Comparison of ENCODE assay signal across 1 fruit fly cellular context in the genomic region with DNA sequence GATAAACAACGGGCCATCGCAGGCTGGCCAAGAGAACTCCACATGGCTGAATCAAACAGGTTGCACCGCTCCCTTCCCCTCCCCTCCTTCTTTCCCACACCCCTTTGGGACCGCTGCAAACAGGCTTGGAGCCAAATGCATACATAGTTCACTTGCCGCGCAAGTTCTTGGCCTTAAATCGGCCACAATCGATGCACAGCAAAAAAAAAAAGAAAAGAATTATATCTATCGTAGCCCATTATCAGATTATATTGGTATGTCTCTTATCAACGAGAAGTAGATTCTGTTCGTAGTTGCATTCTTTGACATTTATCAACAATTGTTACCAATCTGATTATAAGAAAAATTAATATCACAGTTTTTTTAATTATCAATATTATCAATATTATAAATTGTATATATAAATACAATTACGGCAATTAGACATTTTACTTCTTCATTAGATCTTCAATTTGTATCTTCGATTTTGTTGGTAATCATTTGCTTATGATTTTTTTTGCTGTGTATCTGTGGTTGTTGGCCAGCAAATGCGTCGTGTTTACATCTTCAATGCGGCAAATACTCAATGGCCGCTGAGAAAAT.
TF ChIP-seq lines count a peak whose summit lies in the region.

No protein-coding gene starts in this region.

TF ChIP-seq in whole organism, embryonic, 481 proteins besides CTCF, POLR2A, EP300 and RAD21 (continued from another document and continues in another):
- TF ChIP-seq PHDP (tag; optimal IDR thresholded peaks at IDR 0.05; lab: Kevin White, UChicago) = peak; percentile 64
- no peak for TF ChIP-seq CG12744 (GFP tag; optimal IDR thresholded peaks at IDR 0.05; lab: Kevin White, UChicago)
- no peak for TF ChIP-seq CG12942 (GFP tag; optimal IDR thresholded peaks at IDR 0.05; lab: Kevin White, UChicago)
- peak; percentile 36 for TF ChIP-seq oc (tag; optimal IDR thresholded peaks at IDR 0.05; lab: Kevin White, UChicago)
- no peak for TF ChIP-seq toy (GFP tag; IDR thresholded peaks at IDR 0.05; lab: Robert Waterston, UW)
- no peak for TF ChIP-seq wdn (GFP tag; IDR thresholded peaks at IDR 0.05; lab: Robert Waterston, UW)
- peak; percentile 85 for TF ChIP-seq CG31441 (GFP tag; IDR thresholded peaks at IDR 0.05; lab: Robert Waterston, UW)
- TF ChIP-seq CkIIα-i1 (GFP tag; IDR thresholded peaks at IDR 0.05; lab: Robert Waterston, UW) = no peak
- no peak for TF ChIP-seq Ets97D (GFP tag; optimal IDR thresholded peaks at IDR 0.05; lab: Kevin White, UChicago)
- no peak for TF ChIP-seq CG11723 (GFP tag; optimal IDR thresholded peaks at IDR 0.05; lab: Kevin White, UChicago)
- TF ChIP-seq Gug (GFP tag; IDR thresholded peaks at IDR 0.05; lab: Robert Waterston, UW) = no peak
- no peak for TF ChIP-seq CG1792 (GFP tag; optimal IDR thresholded peaks at IDR 0.05; lab: Kevin White, UChicago)
- no peak for TF ChIP-seq gcm (GFP tag; optimal IDR thresholded peaks at IDR 0.05; lab: Kevin White, UChicago)
- TF ChIP-seq CG12391 (tag; optimal IDR thresholded peaks at IDR 0.05; lab: Kevin White, UChicago) = peak; percentile 66
- peak; percentile 20; the same call in 1 of the 2 replicates for TF ChIP-seq lmd (GFP tag; IDR thresholded peaks at IDR 0.05; lab: Robert Waterston, UW)
- TF ChIP-seq Dp (GFP tag; optimal IDR thresholded peaks at IDR 0.05; lab: Kevin White, UChicago) = no peak
- 0 out of 2 replicates have a peak, but pooled peaks have one; percentile 51 for TF ChIP-seq CG6689 (GFP tag; IDR thresholded peaks at IDR 0.05; lab: Robert Waterston, UW)
- peak; percentile 14 for TF ChIP-seq CG10147 (GFP tag; optimal IDR thresholded peaks at IDR 0.05; lab: Kevin White, UChicago)
- no peak for TF ChIP-seq sr (GFP tag; IDR thresholded peaks at IDR 0.05; lab: Robert Waterston, UW)
- TF ChIP-seq ci (GFP tag; IDR thresholded peaks at IDR 0.05; lab: Robert Waterston, UW) = no peak
- TF ChIP-seq da (GFP tag; optimal IDR thresholded peaks at IDR 0.05; lab: Kevin White, UChicago) = no peak
- no peak for TF ChIP-seq cas (GFP tag; IDR thresholded peaks at IDR 0.05; lab: Robert Waterston, UW)
- TF ChIP-seq CG33557 (GFP tag; optimal IDR thresholded peaks at IDR 0.05; lab: Kevin White, UChicago) = peak; percentile 60
- TF ChIP-seq Tbp (GFP tag; optimal IDR thresholded peaks at IDR 0.05; lab: Kevin White, UChicago) = no peak
- no peak for TF ChIP-seq pita (GFP tag; optimal IDR thresholded peaks at IDR 0.05; lab: Kevin White, UChicago)
- no peak for TF ChIP-seq chinmo (GFP tag; IDR thresholded peaks at IDR 0.05; lab: Robert Waterston, UW; ENCODE audit: partially characterized antibody)
- TF ChIP-seq Nf-YA (GFP tag; IDR thresholded peaks at IDR 0.05; lab: Robert Waterston, UW) = no peak
- TF ChIP-seq bbx (GFP tag; IDR thresholded peaks at IDR 0.05; lab: Robert Waterston, UW; ENCODE audit: partially characterized antibody) = no peak
- peak; percentile 40; the same call in 1 of the 3 replicates for TF ChIP-seq tgo (GFP tag; IDR thresholded peaks at IDR 0.05; lab: Robert Waterston, UW)
- no peak for TF ChIP-seq CG1529 (GFP tag; optimal IDR thresholded peaks at IDR 0.05; lab: Kevin White, UChicago)
- TF ChIP-seq nerfin-1 (tag; optimal IDR thresholded peaks at IDR 0.05; lab: Kevin White, UChicago) = no peak
- no peak for TF ChIP-seq CG11696 (GFP tag; IDR thresholded peaks at IDR 0.05; lab: Robert Waterston, UW)
- no peak for TF ChIP-seq Awh (GFP tag; IDR thresholded peaks at IDR 0.05; lab: Robert Waterston, UW)
- TF ChIP-seq Gsc (GFP tag; IDR thresholded peaks at IDR 0.05; lab: Robert Waterston, UW) = no peak
- no peak for TF ChIP-seq CG6175 (GFP tag; IDR thresholded peaks at IDR 0.05; lab: Robert Waterston, UW)
- TF ChIP-seq disco-r (GFP tag; optimal IDR thresholded peaks at IDR 0.05; lab: Kevin White, UChicago) = no peak
- TF ChIP-seq CG3847 (GFP tag; IDR thresholded peaks at IDR 0.05; lab: Robert Waterston, UW) = no peak
- no peak for TF ChIP-seq ftz-f1 (GFP tag; optimal IDR thresholded peaks at IDR 0.05; lab: Kevin White, UChicago)
- no peak for TF ChIP-seq Hr39 (optimal IDR thresholded peaks at IDR 0.05; lab: Kevin White, UChicago)
- no peak for TF ChIP-seq dan (GFP tag; IDR thresholded peaks at IDR 0.05; lab: Robert Waterston, UW)
- peak in 1 of 2 experiments; percentile 29 for TF ChIP-seq Hr78 (GFP tag; optimal IDR thresholded peaks at IDR 0.05; lab: Kevin White, UChicago)
- TF ChIP-seq Poxn (GFP tag; IDR thresholded peaks at IDR 0.05; lab: Robert Waterston, UW) = no peak
- no peak for TF ChIP-seq CG10959 (GFP tag; IDR thresholded peaks at IDR 0.05; lab: Robert Waterston, UW)
- TF ChIP-seq Ravus (GFP tag; IDR thresholded peaks at IDR 0.05; lab: Robert Waterston, UW) = no peak
- peak; percentile 28 for TF ChIP-seq CG3407 (GFP tag; optimal IDR thresholded peaks at IDR 0.05; lab: Kevin White, UChicago)
- peak; percentile 52 for TF ChIP-seq Asciz (GFP tag; optimal IDR thresholded peaks at IDR 0.05; lab: Kevin White, UChicago)
- TF ChIP-seq CHES-1-like (GFP tag; optimal IDR thresholded peaks at IDR 0.05; lab: Kevin White, UChicago) = no peak
- peak; percentile 70 for TF ChIP-seq Sox100B (GFP tag; optimal IDR thresholded peaks at IDR 0.05; lab: Kevin White, UChicago)
- TF ChIP-seq D19B (GFP tag; optimal IDR thresholded peaks at IDR 0.05; lab: Kevin White, UChicago) = no peak
- no peak for TF ChIP-seq CG17328 (GFP tag; IDR thresholded peaks at IDR 0.05; lab: Robert Waterston, UW)
- no peak for TF ChIP-seq CG2889 (GFP tag; IDR thresholded peaks at IDR 0.05; lab: Robert Waterston, UW)
- no peak for TF ChIP-seq ac (GFP tag; optimal IDR thresholded peaks at IDR 0.05; lab: Kevin White, UChicago)
- no peak for TF ChIP-seq usp (GFP tag; optimal IDR thresholded peaks at IDR 0.05; lab: Kevin White, UChicago)
- no peak for TF ChIP-seq CG14014 (GFP tag; IDR thresholded peaks at IDR 0.05; lab: Robert Waterston, UW)
- TF ChIP-seq CG11085 (GFP tag; IDR thresholded peaks at IDR 0.05; lab: Robert Waterston, UW) = no peak
- no peak for TF ChIP-seq CG13287 (GFP tag; IDR thresholded peaks at IDR 0.05; lab: Robert Waterston, UW; ENCODE audit: partially characterized antibody)
- no peak for TF ChIP-seq cg (GFP tag; optimal IDR thresholded peaks at IDR 0.05; lab: Kevin White, UChicago)
- TF ChIP-seq CG17186 (GFP tag; optimal IDR thresholded peaks at IDR 0.05; lab: Kevin White, UChicago) = no peak
- TF ChIP-seq CG2202 (tag; optimal IDR thresholded peaks at IDR 0.05; lab: Kevin White, UChicago) = peak; percentile 55
- TF ChIP-seq H2.0 (GFP tag; IDR thresholded peaks at IDR 0.05; lab: Robert Waterston, UW) = no peak
- TF ChIP-seq Opbp (GFP tag; IDR thresholded peaks at IDR 0.05; lab: Robert Waterston, UW; ENCODE audit: partially characterized antibody) = no peak
- TF ChIP-seq fd96Cb (tag; optimal IDR thresholded peaks at IDR 0.05; lab: Kevin White, UChicago) = peak; percentile 65
- TF ChIP-seq crp (GFP tag; optimal IDR thresholded peaks at IDR 0.05; lab: Kevin White, UChicago) = no peak
- TF ChIP-seq CG10267 (tag; optimal IDR thresholded peaks at IDR 0.05; lab: Kevin White, UChicago) = peak; percentile 65
- no peak for TF ChIP-seq tx (GFP tag; optimal IDR thresholded peaks at IDR 0.05; lab: Kevin White, UChicago)
- no peak for TF ChIP-seq nau (GFP tag; optimal IDR thresholded peaks at IDR 0.05; lab: Kevin White, UChicago)
- TF ChIP-seq Six4 (GFP tag; optimal IDR thresholded peaks at IDR 0.05; lab: Kevin White, UChicago) = peak; percentile 33
- no peak for TF ChIP-seq onecut (GFP tag; IDR thresholded peaks at IDR 0.05; lab: Robert Waterston, UW)
- TF ChIP-seq CG1602 (GFP tag; optimal IDR thresholded peaks at IDR 0.05; lab: Kevin White, UChicago) = peak; percentile 30
- TF ChIP-seq lab (GFP tag; optimal IDR thresholded peaks at IDR 0.05; lab: Kevin White, UChicago) = no peak
- TF ChIP-seq CG17385 (GFP tag; optimal IDR thresholded peaks at IDR 0.05; lab: Kevin White, UChicago) = peak; percentile 48
- TF ChIP-seq CG6765 (GFP tag; optimal IDR thresholded peaks at IDR 0.05; lab: Kevin White, UChicago) = no peak
- TF ChIP-seq CG12155 (GFP tag; optimal IDR thresholded peaks at IDR 0.05; lab: Kevin White, UChicago) = no peak
- TF ChIP-seq CG17359 (tag; optimal IDR thresholded peaks at IDR 0.05; lab: Kevin White, UChicago) = peak; percentile 20
- no peak for TF ChIP-seq Hey (tag; optimal IDR thresholded peaks at IDR 0.05; lab: Kevin White, UChicago)
- no peak for TF ChIP-seq CG10462 (GFP tag; optimal IDR thresholded peaks at IDR 0.05; lab: Kevin White, UChicago)
- no peak for TF ChIP-seq CG14965 (GFP tag; optimal IDR thresholded peaks at IDR 0.05; lab: Kevin White, UChicago; ENCODE audit: borderline replicate concordance)
- TF ChIP-seq klu (GFP tag; IDR thresholded peaks at IDR 0.05; lab: Robert Waterston, UW) = no peak
- no peak for TF ChIP-seq cad (GFP tag; optimal IDR thresholded peaks at IDR 0.05; lab: Kevin White, UChicago)
- TF ChIP-seq MBD-R2 (GFP tag; IDR thresholded peaks at IDR 0.05; lab: Robert Waterston, UW) = no peak
- no peak for TF ChIP-seq so (GFP tag; IDR thresholded peaks at IDR 0.05; lab: Robert Waterston, UW)
- no peak for TF ChIP-seq CG1024 (GFP tag; IDR thresholded peaks at IDR 0.05; lab: Robert Waterston, UW)
- peak; percentile 52 for TF ChIP-seq unpg (GFP tag; optimal IDR thresholded peaks at IDR 0.05; lab: Kevin White, UChicago)
- TF ChIP-seq Mad (GFP tag; optimal IDR thresholded peaks at IDR 0.05; lab: Kevin White, UChicago) = no peak
- peak; percentile 13; the same call in 1 of the 2 replicates for TF ChIP-seq CG32767 (GFP tag; IDR thresholded peaks at IDR 0.05; lab: Robert Waterston, UW)
- TF ChIP-seq bsh (GFP tag; optimal IDR thresholded peaks at IDR 0.05; lab: Kevin White, UChicago) = peak in 1 of 2 experiments; percentile 81
- no peak for TF ChIP-seq CG7271 (tag; optimal IDR thresholded peaks at IDR 0.05; lab: Kevin White, UChicago)
- peak; percentile 68 for TF ChIP-seq dmrt99B (tag; optimal IDR thresholded peaks at IDR 0.05; lab: Kevin White, UChicago)
- no peak for TF ChIP-seq MESR4 (GFP tag; optimal IDR thresholded peaks at IDR 0.05; lab: Kevin White, UChicago)
- no peak for TF ChIP-seq Dbx (GFP tag; IDR thresholded peaks at IDR 0.05; lab: Robert Waterston, UW)
- peak; percentile 39; the same call in 1 of the 2 replicates for TF ChIP-seq Drgx (GFP tag; IDR thresholded peaks at IDR 0.05; lab: Robert Waterston, UW)
- TF ChIP-seq fd102C (GFP tag; optimal IDR thresholded peaks at IDR 0.05; lab: Kevin White, UChicago) = no peak
- no peak for TF ChIP-seq chm (GFP tag; IDR thresholded peaks at IDR 0.05; lab: Robert Waterston, UW)
- TF ChIP-seq phol (tag; optimal IDR thresholded peaks at IDR 0.05; lab: Kevin White, UChicago) = peak; percentile 79
- TF ChIP-seq pnt (GFP tag; optimal IDR thresholded peaks at IDR 0.05; lab: Kevin White, UChicago) = no peak
- TF ChIP-seq Rfx (GFP tag; IDR thresholded peaks at IDR 0.05; lab: Robert Waterston, UW) = no peak
- TF ChIP-seq Adf1 (GFP tag; IDR thresholded peaks at IDR 0.05; lab: Robert Waterston, UW) = no peak
- TF ChIP-seq kah (GFP tag; optimal IDR thresholded peaks at IDR 0.05; lab: Kevin White, UChicago) = peak; percentile 5
- TF ChIP-seq HHEX (GFP tag; optimal IDR thresholded peaks at IDR 0.05; lab: Kevin White, UChicago) = no peak
- no peak for TF ChIP-seq Xrp1 (GFP tag; IDR thresholded peaks at IDR 0.05; lab: Robert Waterston, UW)
- TF ChIP-seq gt (GFP tag; IDR thresholded peaks at IDR 0.05; lab: Robert Waterston, UW) = no peak
- no peak for TF ChIP-seq B-H2 (GFP tag; optimal IDR thresholded peaks at IDR 0.05; lab: Kevin White, UChicago)
- no peak for TF ChIP-seq CrebB (tag; optimal IDR thresholded peaks at IDR 0.05; lab: Kevin White, UChicago)
- TF ChIP-seq CG11695 (GFP tag; IDR thresholded peaks at IDR 0.05; lab: Robert Waterston, UW) = no peak
- TF ChIP-seq br (optimal IDR thresholded peaks at IDR 0.05; lab: Kevin White, UChicago) = no peak
- no peak for TF ChIP-seq slou (GFP tag; optimal IDR thresholded peaks at IDR 0.05; lab: Kevin White, UChicago)
- peak; percentile 12 for TF ChIP-seq Abd-B (GFP tag; optimal IDR thresholded peaks at IDR 0.05; lab: Kevin White, UChicago)
- no peak for TF ChIP-seq grn (GFP tag; optimal IDR thresholded peaks at IDR 0.05; lab: Kevin White, UChicago)
- TF ChIP-seq slp2 (GFP tag; optimal IDR thresholded peaks at IDR 0.05; lab: Kevin White, UChicago) = no peak
- no peak for TF ChIP-seq CG4328 (GFP tag; optimal IDR thresholded peaks at IDR 0.05; lab: Kevin White, UChicago)
- peak; percentile 35 for TF ChIP-seq CG6654 (GFP tag; optimal IDR thresholded peaks at IDR 0.05; lab: Kevin White, UChicago)
- no peak for TF ChIP-seq trh (GFP tag; optimal IDR thresholded peaks at IDR 0.05; lab: Kevin White, UChicago)
- TF ChIP-seq esg (GFP tag; conservative IDR thresholded peaks at IDR 0.05; lab: Robert Waterston, UW) = no peak
- TF ChIP-seq peb (GFP tag; IDR thresholded peaks at IDR 0.05; lab: Robert Waterston, UW) = 0 out of 2 replicates have a peak, but pooled peaks have one; percentile 9
- peak; percentile 66 for TF ChIP-seq CG13424 (tag; optimal IDR thresholded peaks at IDR 0.05; lab: Kevin White, UChicago)
- TF ChIP-seq grau (tag; optimal IDR thresholded peaks at IDR 0.05; lab: Kevin White, UChicago) = peak; percentile 62
- TF ChIP-seq wor (GFP tag; IDR thresholded peaks at IDR 0.05; lab: Robert Waterston, UW) = no peak
- TF ChIP-seq ERR (GFP tag; optimal IDR thresholded peaks at IDR 0.05; lab: Kevin White, UChicago) = no peak
- TF ChIP-seq zen (tag; optimal IDR thresholded peaks at IDR 0.05; lab: Kevin White, UChicago) = no peak
- no peak for TF ChIP-seq prd (optimal IDR thresholded peaks at IDR 0.05; lab: Kevin White, UChicago)
- TF ChIP-seq prd (GFP tag; IDR thresholded peaks at IDR 0.05; lab: Robert Waterston, UW) = peak; percentile 18; the same call in 1 of the 3 replicates
- peak; percentile 10 for TF ChIP-seq CG10654 (GFP tag; optimal IDR thresholded peaks at IDR 0.05; lab: Kevin White, UChicago)
- no peak for TF ChIP-seq NFAT (GFP tag; IDR thresholded peaks at IDR 0.05; lab: Robert Waterston, UW)
- no peak for TF ChIP-seq CG4730 (GFP tag; IDR thresholded peaks at IDR 0.05; lab: Robert Waterston, UW)
- peak; percentile 72 for TF ChIP-seq CG2678 (tag; optimal IDR thresholded peaks at IDR 0.05; lab: Kevin White, UChicago)
- TF ChIP-seq CG43689 (GFP tag; IDR thresholded peaks at IDR 0.05; lab: Robert Waterston, UW) = no peak
- no peak for TF ChIP-seq CG3065 (GFP tag; optimal IDR thresholded peaks at IDR 0.05; lab: Kevin White, UChicago)
- no peak for TF ChIP-seq ranshi (GFP tag; IDR thresholded peaks at IDR 0.05; lab: Robert Waterston, UW)
- no peak for TF ChIP-seq Dip3 (GFP tag; optimal IDR thresholded peaks at IDR 0.05; lab: Kevin White, UChicago)
- TF ChIP-seq GATAe (GFP tag; conservative IDR thresholded peaks at IDR 0.05; lab: Robert Waterston, UW) = no peak
